Fruit fly (Drosophila melanogaster): Measurements from ENCODE around the gene Rubicon.

Gene Rubicon

dm6 chrX:8709234-8709843 is 32.5 kb downstream of the Rubicon start, which contains the start of gene Hexo2 (continued):
- peak; percentile 89 for TF ChIP-seq CG7372 (GFP tag; IDR thresholded peaks at IDR 0.05)
- peak in 1 of 3 experiments; percentile 79 for TF ChIP-seq lola (GFP tag; optimal IDR thresholded peaks at IDR 0.05)
- no peak for TF ChIP-seq abd-A (tag; optimal IDR thresholded peaks at IDR 0.05)
- peak; percentile 84; the same call in 2 of the 3 replicates for TF ChIP-seq CG7357 (GFP tag; IDR thresholded peaks at IDR 0.05)
- TF ChIP-seq CG3163 (GFP tag; optimal IDR thresholded peaks at IDR 0.05) = peak; percentile 85
- peak; percentile 95 for TF ChIP-seq CG10654 (GFP tag; optimal IDR thresholded peaks at IDR 0.05)
- peak; percentile 86 for TF ChIP-seq CG17802 (tag; optimal IDR thresholded peaks at IDR 0.05)
- peak; percentile 86 for TF ChIP-seq klu (GFP tag; IDR thresholded peaks at IDR 0.05)
- TF ChIP-seq CG6854 (GFP tag; optimal IDR thresholded peaks at IDR 0.05) = peak; percentile 39
- TF ChIP-seq CG2678 (tag; optimal IDR thresholded peaks at IDR 0.05) = peak; percentile 91
- no peak for TF ChIP-seq CG34224 (GFP tag; IDR thresholded peaks at IDR 0.05; ENCODE audit: partially characterized antibody)
- TF ChIP-seq inv (GFP tag; IDR thresholded peaks at IDR 0.05; ENCODE audit: partially characterized antibody) = no peak
- peak; percentile 90 for TF ChIP-seq tap (tag; optimal IDR thresholded peaks at IDR 0.05)
- peak; percentile 85 for TF ChIP-seq CG16815 (GFP tag; optimal IDR thresholded peaks at IDR 0.05)
- TF ChIP-seq Lhr (GFP tag; optimal IDR thresholded peaks at IDR 0.05) = peak; percentile 81
- peak; percentile 88 for TF ChIP-seq dan (GFP tag; IDR thresholded peaks at IDR 0.05)
- TF ChIP-seq nom (GFP tag; optimal IDR thresholded peaks at IDR 0.05) = peak; percentile 89
- peak; percentile 90; the same call in 1 of the 2 replicates for TF ChIP-seq NFAT (GFP tag; IDR thresholded peaks at IDR 0.05)
- TF ChIP-seq ken (GFP tag; IDR thresholded peaks at IDR 0.05) = peak; percentile 98
- TF ChIP-seq Poxn (GFP tag; IDR thresholded peaks at IDR 0.05) = no peak
- peak; percentile 78 for TF ChIP-seq luna (GFP tag; optimal IDR thresholded peaks at IDR 0.05)
- peak; percentile 83 for TF ChIP-seq zen (tag; optimal IDR thresholded peaks at IDR 0.05)
- TF ChIP-seq dati (GFP tag; IDR thresholded peaks at IDR 0.05) = peak; percentile 91
- peak; percentile 68 for TF ChIP-seq vfl (GFP tag; optimal IDR thresholded peaks at IDR 0.05)
- peak; percentile 37 for TF ChIP-seq CG2116 (GFP tag; optimal IDR thresholded peaks at IDR 0.05)
- peak; percentile 82 for TF ChIP-seq CG9817 (tag; optimal IDR thresholded peaks at IDR 0.05)
- TF ChIP-seq Xrp1 (GFP tag; IDR thresholded peaks at IDR 0.05) = peak; percentile 96
- no peak for TF ChIP-seq eve (GFP tag; optimal IDR thresholded peaks at IDR 0.05)
- peak; percentile 98 for TF ChIP-seq sisA (GFP tag; IDR thresholded peaks at IDR 0.05)
- peak; percentile 94 for TF ChIP-seq CG11504 (tag; optimal IDR thresholded peaks at IDR 0.05)
- peak; percentile 88 for TF ChIP-seq CG18764 (GFP tag; optimal IDR thresholded peaks at IDR 0.05)
- TF ChIP-seq Nf-YC (tag; optimal IDR thresholded peaks at IDR 0.05) = peak; percentile 54
- TF ChIP-seq Xbp1 (GFP tag; optimal IDR thresholded peaks at IDR 0.05) = peak; percentile 96
- TF ChIP-seq crol (GFP tag; IDR thresholded peaks at IDR 0.05) = peak; percentile 72
- TF ChIP-seq sqz (GFP tag; optimal IDR thresholded peaks at IDR 0.05) = peak; percentile 76
- TF ChIP-seq pum (GFP tag; optimal IDR thresholded peaks at IDR 0.05) = peak; percentile 95
- peak; percentile 66 for TF ChIP-seq al (GFP tag; IDR thresholded peaks at IDR 0.05)
- TF ChIP-seq nerfin-2 (GFP tag; IDR thresholded peaks at IDR 0.05; ENCODE audit: partially characterized antibody) = no peak
- TF ChIP-seq dm (GFP tag; optimal IDR thresholded peaks at IDR 0.05) = peak; percentile 82
- TF ChIP-seq CG6689 (GFP tag; IDR thresholded peaks at IDR 0.05) = peak; percentile 95
- no peak for TF ChIP-seq insv (GFP tag; optimal IDR thresholded peaks at IDR 0.05)
- peak; percentile 92 for TF ChIP-seq pb (GFP tag; optimal IDR thresholded peaks at IDR 0.05)
- peak; percentile 75 for TF ChIP-seq Myb (GFP tag; optimal IDR thresholded peaks at IDR 0.05)
- peak; percentile 81 for TF ChIP-seq CG8281 (tag; optimal IDR thresholded peaks at IDR 0.05)
- TF ChIP-seq CG2199 (GFP tag; IDR thresholded peaks at IDR 0.05) = peak; percentile 97
- peak; percentile 55; the same call in 1 of the 2 replicates for TF ChIP-seq CG10321 (GFP tag; IDR thresholded peaks at IDR 0.05)
- no peak for TF ChIP-seq Kr (GFP tag; optimal IDR thresholded peaks at IDR 0.05)
- peak; percentile 94 for TF ChIP-seq slp2 (GFP tag; optimal IDR thresholded peaks at IDR 0.05)
- no peak for TF ChIP-seq CG2129 (GFP tag; IDR thresholded peaks at IDR 0.05; ENCODE audit: partially characterized antibody)
- TF ChIP-seq gsb-n (tag; optimal IDR thresholded peaks at IDR 0.05) = peak; percentile 88
